Worm (Caenorhabditis elegans) whole organism, young adult: ENCODE results near the gene slc-17.3.

ENCODE experiments used
- B0019.2 ChIP-seq: fragments of 200-800 bp; sonication (Bioruptor generic); conservative IDR thresholded peaks from 2 replicates; pipeline ENCODE4 v1.3.6; 2022; ENCODE audit warnings: missing genetic modification reagents, missing genetic modification characterization, missing compliant biosample characterization
- B0261.1 ChIP-seq: sonication (generic microtip); optimal IDR thresholded peaks from 2 replicates; lab custom pipeline; 2016; ENCODE audit warnings: mild to moderate bottlenecking, missing genetic modification characterization, moderate library complexity, missing compliant biosample characterization
- F23B12.7 ChIP-seq: sonication (generic microtip); optimal IDR thresholded peaks from 2 replicates; lab custom pipeline; 2017; ENCODE audit warnings: missing genetic modification characterization, mild to moderate bottlenecking, missing compliant biosample characterization, antibody characterized with exemption, moderate library complexity; ENCODE audit not compliant: insufficient read depth
- K11D2.4 ChIP-seq: fragments of 200-800 bp; sonication (Bioruptor generic); IDR thresholded peaks from 2 replicates; pipeline ENCODE4 v1.3.6; 2022; ENCODE audit warnings: missing genetic modification reagents, missing genetic modification characterization, missing compliant biosample characterization
- ZK185.1 ChIP-seq: sonication (generic microtip); optimal IDR thresholded peaks from 2 replicates; lab custom pipeline; 2016; ENCODE audit warnings: mild to moderate bottlenecking, missing genetic modification characterization, missing compliant biosample characterization; ENCODE audit not compliant: poor library complexity, severe bottlenecking
- attf-3 ChIP-seq: fragments of 200-800 bp; sonication (Bioruptor generic); conservative IDR thresholded peaks from 2 replicates; pipeline ENCODE4 v1.3.6; 2022; ENCODE audit warnings: missing genetic modification reagents, missing genetic modification characterization, missing compliant biosample characterization
- attf-6 ChIP-seq: fragments of 200-800 bp; sonication (Bioruptor generic); IDR thresholded peaks from 2 replicates; pipeline ENCODE4 v1.3.6; 2022; ENCODE audit warnings: missing genetic modification reagents, missing genetic modification characterization, missing compliant biosample characterization
- ccch-3 ChIP-seq: fragments of 200-800 bp; sonication (Bioruptor generic); optimal IDR thresholded peaks from 2 replicates; lab custom pipeline; 2018; ENCODE audit warnings: mild to moderate bottlenecking, missing genetic modification characterization, missing compliant biosample characterization
- cebp-1 ChIP-seq, 2 experiments: fragments of 200-800 bp in 1 of 2; sonication (Bioruptor generic) in 1 of 2; sonication (generic microtip) in 1 of 2; IDR thresholded peaks in 1 of 2; optimal IDR thresholded peaks in 1 of 2; 2 replicates each; pipeline versions ENCODE4 v1.3.6 to Lab custom; 2017 to 2022; ENCODE audit warnings: missing compliant biosample characterization in 2 of 2, missing genetic modification characterization in 2 of 2, mild to moderate bottlenecking in 1 of 2, missing genetic modification reagents in 1 of 2, moderate library complexity in 1 of 2
- ceh-100 ChIP-seq: fragments of 200-800 bp; sonication (Bioruptor generic); IDR thresholded peaks from 2 replicates; pipeline ENCODE4 v1.3.6; 2022; ENCODE audit warnings: missing genetic modification reagents, missing genetic modification characterization, missing compliant biosample characterization
- die-1 ChIP-seq: sonication (generic microtip); optimal IDR thresholded peaks from 2 replicates; lab custom pipeline; 2016; ENCODE audit warnings: missing genotype, mild to moderate bottlenecking, missing genetic modification characterization, missing compliant biosample characterization
- dox-1 ChIP-seq: fragments of 200-800 bp; sonication (Bioruptor generic); IDR thresholded peaks from 2 replicates; pipeline ENCODE4 v1.3.6; 2022; ENCODE audit warnings: missing genetic modification reagents, missing genetic modification characterization, missing compliant biosample characterization
- dpl-1 ChIP-seq: fragments of 150-350 bp; optimal IDR thresholded peaks from 2 replicates; lab custom pipeline; 2014; ENCODE audit warnings: missing biosample characterization, missing genetic modification reagents, missing genetic modification characterization
- egl-18 ChIP-seq: fragments of 200-800 bp; sonication (Bioruptor generic); IDR thresholded peaks from 2 replicates; pipeline ENCODE4 v1.3.6; 2022; ENCODE audit warnings: missing genetic modification reagents, missing genetic modification characterization, missing compliant biosample characterization
- egrh-3 ChIP-seq: fragments of 200-800 bp; sonication (Bioruptor generic); IDR thresholded peaks from 2 replicates; pipeline ENCODE4 v1.3.6; 2022; ENCODE audit warnings: missing genetic modification reagents, missing genetic modification characterization, missing compliant biosample characterization
- fkh-3 ChIP-seq: sonication (generic microtip); optimal IDR thresholded peaks from 2 replicates; lab custom pipeline; 2016; ENCODE audit warnings: mild to moderate bottlenecking, missing genetic modification characterization, missing compliant biosample characterization
- hmg-20 ChIP-seq: fragments of 200-800 bp; sonication (Bioruptor generic); IDR thresholded peaks from 2 replicates; pipeline ENCODE4 v1.3.6; 2022; ENCODE audit warnings: missing genetic modification reagents, missing genetic modification characterization, missing compliant biosample characterization
- let-607 ChIP-seq, 2 experiments: fragments of 200-800 bp in 1 of 2; sonication (Bioruptor generic) in 1 of 2; sonication (generic microtip) in 1 of 2; optimal IDR thresholded peaks; 2 replicates each; lab custom pipeline; 2016 to 2018; ENCODE audit warnings: mild to moderate bottlenecking in 2 of 2, missing compliant biosample characterization in 2 of 2, missing genetic modification characterization in 2 of 2, moderate library complexity in 2 of 2, missing genotype in 1 of 2
- lin-40 ChIP-seq: sonication (generic microtip); optimal IDR thresholded peaks from 2 replicates; lab custom pipeline; 2016; ENCODE audit warnings: missing genetic modification characterization, mild to moderate bottlenecking, missing compliant biosample characterization, missing genotype, missing genetic modification reagents
- lsl-1 ChIP-seq: fragments of 200-800 bp; sonication (Bioruptor generic); optimal IDR thresholded peaks from 2 replicates; lab custom pipeline; 2018; ENCODE audit warnings: mild to moderate bottlenecking, missing genetic modification characterization, moderate library complexity, missing compliant biosample characterization
- lsy-27 ChIP-seq: sonication (generic microtip); optimal IDR thresholded peaks from 2 replicates; lab custom pipeline; 2017; ENCODE audit warnings: missing genetic modification characterization, mild to moderate bottlenecking, missing compliant biosample characterization, antibody characterized with exemption, missing genotype, borderline replicate concordance; ENCODE audit not compliant: insufficient read depth
- pbrm-1 ChIP-seq: fragments of 200-800 bp; sonication (Bioruptor generic); IDR thresholded peaks from 2 replicates; pipeline ENCODE4 v1.3.6; 2022; ENCODE audit warnings: missing genetic modification reagents, missing genetic modification characterization, missing compliant biosample characterization
- rcor-1 ChIP-seq: fragments of 200-800 bp; sonication (Bioruptor generic); IDR thresholded peaks from 2 replicates; pipeline ENCODE4 v1.3.6; 2022; ENCODE audit warnings: missing genetic modification reagents, missing genetic modification characterization, missing compliant biosample characterization
- snpc-1.3 ChIP-seq: sonication (generic microtip); optimal IDR thresholded peaks from 2 replicates; lab custom pipeline; 2017; ENCODE audit warnings: missing genetic modification characterization, mild to moderate bottlenecking, missing compliant biosample characterization, antibody characterized with exemption, moderate library complexity, missing genotype, missing genetic modification reagents; ENCODE audit not compliant: insufficient read depth
- tbx-9 ChIP-seq: sonication (generic microtip); optimal IDR thresholded peaks from 2 replicates; lab custom pipeline; 2016; ENCODE audit warnings: borderline replicate concordance, missing genetic modification characterization, inconsistent platforms, missing compliant biosample characterization
- zfh-2 ChIP-seq: fragments of 200-800 bp; sonication (Bioruptor generic); conservative IDR thresholded peaks from 2 replicates; pipeline ENCODE4 v1.3.6; 2022; ENCODE audit warnings: missing genetic modification reagents, missing genetic modification characterization, missing compliant biosample characterization

Gene slc-17.3

ce11 chrIII:7891573-7892306 is 26.7 kb upstream of the slc-17.3 start, which contains the start of the genes ZK688.5 and fahd-1 (continued):
- TF ChIP-seq lsy-27 (tag; lab: Kevin White, UChicago) (peak; percentile 71), dox-1 (no peak; the same call in 1 of the 2 replicates), ccch-3 (GFP tag; lab: Kevin White, UChicago) (no peak), snpc-1.3 (no peak), attf-3 (0 out of 2 replicates have a peak, but pooled peaks have one; percentile 22), F23B12.7 (tag; lab: Kevin White, UChicago) (no peak), tbx-9 (tag; lab: Kevin White, UChicago) (no peak), ZK185.1 (tag; lab: Kevin White, UChicago) (peak; percentile 26), pbrm-1 (GFP tag; lab: Robert Waterston, UW) (0 out of 2 replicates have a peak, but pooled peaks have one; percentile 26), let-607 (tag; optimal IDR thresholded peaks at IDR 0.05; lab: Kevin White, UChicago) (peak; percentile 27 to 51)

ce11 chrIII:7889036-7889435 is 23.9 kb upstream of the slc-17.3 start:
- no peak for TF ChIP-seq attf-6
- TF ChIP-seq K11D2.4 (GFP tag; lab: Robert Waterston, UW): no peak
- TF ChIP-seq rcor-1: no peak
- TF ChIP-seq dpl-1 (GFP tag; lab: Kevin White, UChicago): no peak
- no peak for TF ChIP-seq lin-40 (tag; lab: Kevin White, UChicago)
- no peak for TF ChIP-seq zfh-2
- TF ChIP-seq ceh-100 (GFP tag; lab: Robert Waterston, UW): no peak
- TF ChIP-seq egrh-3 (GFP tag; lab: Robert Waterston, UW): no peak
- TF ChIP-seq F23B12.7 (tag; lab: Kevin White, UChicago): no peak
- TF ChIP-seq lsl-1 (GFP tag; lab: Kevin White, UChicago): no peak
- no peak for TF ChIP-seq tbx-9 (tag; lab: Kevin White, UChicago)
- no peak for TF ChIP-seq hmg-20 (GFP tag; lab: Robert Waterston, UW)
- TF ChIP-seq die-1: no peak

ce11 chrIII:7884863-7885262 is 19.8 kb upstream of the slc-17.3 start, which contains the start of gene ZK688.11:
Gene ZK688.11, minus strand, starts transcription at chrIII:7884963.
- TF ChIP-seq B0261.1 (tag; lab: Kevin White, UChicago): no peak
- no peak for TF ChIP-seq attf-6
- TF ChIP-seq dpl-1 (GFP tag; lab: Kevin White, UChicago): no peak
- TF ChIP-seq fkh-3 (tag; lab: Kevin White, UChicago): no peak
- no peak for TF ChIP-seq B0019.2
- no peak for TF ChIP-seq egl-18 (GFP tag; lab: Robert Waterston, UW)
- no peak for TF ChIP-seq egrh-3 (GFP tag; lab: Robert Waterston, UW)
- no peak for TF ChIP-seq cebp-1 (GFP tag; IDR thresholded peaks at IDR 0.05; lab: Robert Waterston, UW)
- TF ChIP-seq cebp-1 (tag; optimal IDR thresholded peaks at IDR 0.05; lab: Kevin White, UChicago): no peak
- TF ChIP-seq let-607 (tag; optimal IDR thresholded peaks at IDR 0.05; lab: Kevin White, UChicago): no peak

ce11 chrIII:7882900-7883299 is 17.8 kb upstream of the slc-17.3 start, which contains the start of gene ZK688.9:
Gene ZK688.9, minus strand, starts transcription at chrIII:7883000.
- TF ChIP-seq lsy-27 (tag; lab: Kevin White, UChicago) (no peak), attf-3 (no peak), B0261.1 (tag; lab: Kevin White, UChicago) (no peak)
